Fruit fly (Drosophila melanogaster): ENCODE measurements around the gene Slbp.

Slbp gene

dm6 chr3R:29148072-29148471 lies 5.0 kb downstream of the Slbp start, which contains the start of the genes CG11882 and Pglym78 (continued):
- TF ChIP-seq CG7271 (tag; optimal IDR thresholded peaks at IDR 0.05) (no peak), Dbx (GFP tag; IDR thresholded peaks at IDR 0.05) (peak; percentile 66; the same call in 2 of the 3 replicates), Max (GFP tag; optimal IDR thresholded peaks at IDR 0.05) (no peak), Neu2 (GFP tag; optimal IDR thresholded peaks at IDR 0.05; ENCODE audit: borderline replicate concordance) (no peak), E2f2 (GFP tag; IDR thresholded peaks at IDR 0.05) (peak; percentile 88), CG8089 (GFP tag; optimal IDR thresholded peaks at IDR 0.05) (no peak), pzg (GFP tag; optimal IDR thresholded peaks at IDR 0.05) (peak; percentile 98), slp2 (GFP tag; optimal IDR thresholded peaks at IDR 0.05) (no peak), Drgx (GFP tag; IDR thresholded peaks at IDR 0.05) (peak; percentile 37; the same call in 1 of the 2 replicates), HLHmδ (GFP tag; optimal IDR thresholded peaks at IDR 0.05) (peak; percentile 24), CG14965 (GFP tag; optimal IDR thresholded peaks at IDR 0.05; ENCODE audit: borderline replicate concordance) (no peak), toy (GFP tag; IDR thresholded peaks at IDR 0.05) (no peak), YL-1 (GFP tag; optimal IDR thresholded peaks at IDR 0.05) (peak; percentile 94), crc (GFP tag; optimal IDR thresholded peaks at IDR 0.05) (no peak), Hr39 (optimal IDR thresholded peaks at IDR 0.05) (no peak), btn (GFP tag; optimal IDR thresholded peaks at IDR 0.05) (no peak), CG8388 (GFP tag; optimal IDR thresholded peaks at IDR 0.05) (no peak), Sin3A (optimal IDR thresholded peaks at IDR 0.05) (peak; percentile 66), CG1832 (GFP tag; optimal IDR thresholded peaks at IDR 0.05) (no peak), wor (GFP tag; IDR thresholded peaks at IDR 0.05) (no peak), CG9437 (GFP tag; optimal IDR thresholded peaks at IDR 0.05) (no peak), phol (tag; optimal IDR thresholded peaks at IDR 0.05) (peak; percentile 28), CG1602 (GFP tag; optimal IDR thresholded peaks at IDR 0.05) (no peak), NFAT (GFP tag; IDR thresholded peaks at IDR 0.05) (peak; percentile 56; the same call in 1 of the 2 replicates), Fer1 (GFP tag; optimal IDR thresholded peaks at IDR 0.05) (peak; percentile 52), gfzf (GFP tag; optimal IDR thresholded peaks at IDR 0.05) (peak; percentile 89), tio (GFP tag; optimal IDR thresholded peaks at IDR 0.05) (no peak), dmrt11E (tag; optimal IDR thresholded peaks at IDR 0.05) (no peak), CG15011 (GFP tag; optimal IDR thresholded peaks at IDR 0.05) (no peak), mam (GFP tag; optimal IDR thresholded peaks at IDR 0.05) (peak; percentile 72), CG13894 (tag; optimal IDR thresholded peaks at IDR 0.05) (peak; percentile 74), CG7372 (GFP tag; IDR thresholded peaks at IDR 0.05) (no peak; the same call in 1 of the 2 replicates), CG11085 (GFP tag; IDR thresholded peaks at IDR 0.05) (no peak), stc (GFP tag; IDR thresholded peaks at IDR 0.05) (peak; percentile 51; the same call in 1 of the 2 replicates), gro (GFP tag; optimal IDR thresholded peaks at IDR 0.05) (peak; percentile 55), pfk (GFP tag; optimal IDR thresholded peaks at IDR 0.05) (no peak), CkIIα-i1 (GFP tag; IDR thresholded peaks at IDR 0.05) (no peak), pnt (GFP tag; optimal IDR thresholded peaks at IDR 0.05) (peak; percentile 32), CG10565 (GFP tag; optimal IDR thresholded peaks at IDR 0.05) (no peak), CG5245 (GFP tag; optimal IDR thresholded peaks at IDR 0.05) (no peak), Ada2b (GFP tag; IDR thresholded peaks at IDR 0.05) (peak; percentile 50), CG30431 (GFP tag; optimal IDR thresholded peaks at IDR 0.05) (no peak), ash1 (GFP tag; optimal IDR thresholded peaks at IDR 0.05) (no peak), nau (GFP tag; optimal IDR thresholded peaks at IDR 0.05) (no peak), ken (GFP tag; IDR thresholded peaks at IDR 0.05) (0 out of 3 replicates have a peak, but pooled peaks have one; percentile 64), Bteb2 (GFP tag; optimal IDR thresholded peaks at IDR 0.05) (no peak), Xbp1 (GFP tag; optimal IDR thresholded peaks at IDR 0.05) (peak; percentile 52), tap (tag; optimal IDR thresholded peaks at IDR 0.05) (no peak), Aef1 (GFP tag; IDR thresholded peaks at IDR 0.05) (peak; percentile 21; the same call in 1 of the 3 replicates), NK7.1 (GFP tag; optimal IDR thresholded peaks at IDR 0.05) (no peak), org-1 (GFP tag; optimal IDR thresholded peaks at IDR 0.05) (no peak), luna (GFP tag; optimal IDR thresholded peaks at IDR 0.05) (no peak)

Measured in whole organism, embryonic.